Worm (Caenorhabditis elegans) whole organism, young adult: ENCODE results near the gene klp-3.
A peak's percentile ranks its signal among the peaks of the same experiment; 100 is the strongest.

Experiments used
- B0336.3 ChIP-seq: fragments of 200-800 bp; sonication (Bioruptor generic); IDR thresholded peaks from 2 replicates; pipeline ENCODE4 v1.3.6; 2022; ENCODE audit warnings: missing genetic modification characterization, missing compliant biosample characterization
- F37B4.10 ChIP-seq: fragments of 200-800 bp; sonication (Bioruptor generic); IDR thresholded peaks from 2 replicates; pipeline ENCODE4 v1.3.6; 2022; ENCODE audit warnings: missing genetic modification characterization, missing compliant biosample characterization
- F39B2.1 ChIP-seq: fragments of 200-800 bp; sonication (Bioruptor generic); IDR thresholded peaks from 2 replicates; pipeline ENCODE4 v1.3.6; 2022; ENCODE audit warnings: missing genetic modification reagents, missing genetic modification characterization, missing compliant biosample characterization
- F55B11.4 ChIP-seq: sonication (generic microtip); optimal IDR thresholded peaks from 2 replicates; lab custom pipeline; 2016; ENCODE audit warnings: missing compliant biosample characterization, missing genetic modification characterization, borderline replicate concordance; ENCODE audit not compliant: insufficient read depth
- F57C9.4 ChIP-seq: sonication (generic microtip); optimal IDR thresholded peaks from 2 replicates; lab custom pipeline; 2017; ENCODE audit warnings: mild to moderate bottlenecking, missing genetic modification characterization, missing compliant biosample characterization
- K12H6.12 ChIP-seq: fragments of 200-800 bp; sonication (Bioruptor generic); optimal IDR thresholded peaks from 2 replicates; lab custom pipeline; 2018; ENCODE audit warnings: mild to moderate bottlenecking, missing genetic modification characterization, missing compliant biosample characterization
- Y53G8AR.9 ChIP-seq: fragments of 200-800 bp; sonication (Bioruptor generic); conservative IDR thresholded peaks from 2 replicates; pipeline ENCODE4 v1.3.6; 2022; ENCODE audit warnings: missing genetic modification reagents, missing genetic modification characterization, missing compliant biosample characterization
- Y56A3A.18 ChIP-seq: fragments of 200-800 bp; sonication (Bioruptor generic); IDR thresholded peaks from 2 replicates; pipeline ENCODE4 v1.3.6; 2022; ENCODE audit warnings: missing genetic modification reagents, missing genetic modification characterization, missing compliant biosample characterization
- Y79H2A.3 ChIP-seq: fragments of 200-800 bp; sonication (Bioruptor generic); conservative IDR thresholded peaks from 2 replicates; pipeline ENCODE4 v1.3.6; 2022; ENCODE audit warnings: missing genetic modification reagents, missing genetic modification characterization, missing compliant biosample characterization
- ZK185.1 ChIP-seq: sonication (generic microtip); optimal IDR thresholded peaks from 2 replicates; lab custom pipeline; 2016; ENCODE audit warnings: mild to moderate bottlenecking, missing genetic modification characterization, missing compliant biosample characterization; ENCODE audit not compliant: poor library complexity, severe bottlenecking
- akir-1 ChIP-seq: fragments of 200-800 bp; sonication (Bioruptor generic); optimal IDR thresholded peaks from 2 replicates; lab custom pipeline; 2018; ENCODE audit warnings: mild to moderate bottlenecking, missing genetic modification characterization, moderate library complexity, missing compliant biosample characterization
- attf-3 ChIP-seq: fragments of 200-800 bp; sonication (Bioruptor generic); conservative IDR thresholded peaks from 2 replicates; pipeline ENCODE4 v1.3.6; 2022; ENCODE audit warnings: missing genetic modification reagents, missing genetic modification characterization, missing compliant biosample characterization
- attf-5 ChIP-seq: fragments of 200-800 bp; sonication (Bioruptor generic); optimal IDR thresholded peaks from 2 replicates; lab custom pipeline; 2018; ENCODE audit warnings: mild to moderate bottlenecking, missing genetic modification characterization, missing compliant biosample characterization
- bed-1 ChIP-seq: fragments of 200-800 bp; sonication (Bioruptor generic); IDR thresholded peaks from 2 replicates; pipeline ENCODE4 v1.3.6; 2022; ENCODE audit warnings: missing genetic modification reagents, missing genetic modification characterization, missing compliant biosample characterization
- cebp-1 ChIP-seq, 2 experiments: fragments of 200-800 bp in 1 of 2; sonication (Bioruptor generic) in 1 of 2; sonication (generic microtip) in 1 of 2; IDR thresholded peaks in 1 of 2; optimal IDR thresholded peaks in 1 of 2; 2 replicates each; pipeline versions ENCODE4 v1.3.6 to Lab custom; 2017 to 2022; ENCODE audit warnings: missing compliant biosample characterization in 2 of 2, missing genetic modification characterization in 2 of 2, mild to moderate bottlenecking in 1 of 2, missing genetic modification reagents in 1 of 2, moderate library complexity in 1 of 2
- ceh-100 ChIP-seq: fragments of 200-800 bp; sonication (Bioruptor generic); IDR thresholded peaks from 2 replicates; pipeline ENCODE4 v1.3.6; 2022; ENCODE audit warnings: missing genetic modification reagents, missing genetic modification characterization, missing compliant biosample characterization
- ceh-27 ChIP-seq: fragments of 200-800 bp; sonication (Bioruptor generic); optimal IDR thresholded peaks from 2 replicates; lab custom pipeline; 2018; ENCODE audit warnings: mild to moderate bottlenecking, missing genetic modification characterization, moderate library complexity, missing compliant biosample characterization
- ceh-40 ChIP-seq: fragments of 200-800 bp; sonication (Bioruptor generic); IDR thresholded peaks from 2 replicates; pipeline ENCODE4 v1.3.6; 2022; ENCODE audit warnings: missing genetic modification characterization, missing compliant biosample characterization
- ceh-58 ChIP-seq: fragments of 200-800 bp; sonication (Bioruptor generic); IDR thresholded peaks from 2 replicates; pipeline ENCODE4 v1.3.6; 2022; ENCODE audit warnings: missing genetic modification characterization, missing compliant biosample characterization
- dox-1 ChIP-seq: fragments of 200-800 bp; sonication (Bioruptor generic); IDR thresholded peaks from 2 replicates; pipeline ENCODE4 v1.3.6; 2022; ENCODE audit warnings: missing genetic modification reagents, missing genetic modification characterization, missing compliant biosample characterization
- efl-1 ChIP-seq: fragments of 150-350 bp; optimal IDR thresholded peaks from 2 replicates; lab custom pipeline; 2014; ENCODE audit warnings: missing biosample characterization, missing genetic modification reagents, missing genetic modification characterization
- egl-18 ChIP-seq: fragments of 200-800 bp; sonication (Bioruptor generic); IDR thresholded peaks from 2 replicates; pipeline ENCODE4 v1.3.6; 2022; ENCODE audit warnings: missing genetic modification reagents, missing genetic modification characterization, missing compliant biosample characterization
- ets-4 ChIP-seq: fragments of 200-800 bp; sonication (Bioruptor generic); optimal IDR thresholded peaks from 2 replicates; lab custom pipeline; 2018; ENCODE audit warnings: mild to moderate bottlenecking, missing genetic modification characterization, missing compliant biosample characterization
- hsf-1 ChIP-seq: fragments of 200-800 bp; sonication (Bioruptor generic); IDR thresholded peaks from 2 replicates; pipeline ENCODE4 v1.3.6; 2022; ENCODE audit warnings: missing genetic modification reagents, missing genetic modification characterization, missing compliant biosample characterization
- lin-54 ChIP-seq: fragments of 200-800 bp; sonication (Bioruptor generic); optimal IDR thresholded peaks from 2 replicates; lab custom pipeline; 2018; ENCODE audit warnings: mild to moderate bottlenecking, missing genetic modification characterization, missing compliant biosample characterization
- lir-1 ChIP-seq: fragments of 200-800 bp; sonication (Bioruptor generic); conservative IDR thresholded peaks from 2 replicates; pipeline ENCODE4 v1.3.6; 2022; ENCODE audit warnings: missing genetic modification reagents, missing genetic modification characterization, missing compliant biosample characterization
- madf-6 ChIP-seq: fragments of 200-800 bp; sonication (Bioruptor generic); IDR thresholded peaks from 2 replicates; pipeline ENCODE4 v1.3.6; 2022; ENCODE audit warnings: missing genetic modification reagents, missing genetic modification characterization, missing compliant biosample characterization
- mel-28 ChIP-seq: sonication (generic microtip); optimal IDR thresholded peaks from 2 replicates; lab custom pipeline; 2016; ENCODE audit warnings: borderline replicate concordance, mild to moderate bottlenecking, missing genetic modification characterization, missing compliant biosample characterization
- mes-4 ChIP-seq: sonication (generic microtip); optimal IDR thresholded peaks from 2 replicates; lab custom pipeline; 2016; ENCODE audit warnings: missing genotype, missing genetic modification characterization, missing compliant biosample characterization
- mxl-1 ChIP-seq: sonication (generic microtip); optimal IDR thresholded peaks from 2 replicates; lab custom pipeline; 2016; ENCODE audit warnings: missing genetic modification characterization, missing compliant biosample characterization
- nhr-120 ChIP-seq: fragments of 200-800 bp; sonication (Bioruptor generic); IDR thresholded peaks from 2 replicates; pipeline ENCODE4 v1.3.6; 2022; ENCODE audit warnings: missing genetic modification characterization, missing compliant biosample characterization
- sdz-38 ChIP-seq: sonication (generic microtip); optimal IDR thresholded peaks from 2 replicates; lab custom pipeline; 2016; ENCODE audit warnings: missing genotype, missing genetic modification characterization, missing compliant biosample characterization
- sea-2 ChIP-seq: fragments of 200-800 bp; sonication (Bioruptor generic); IDR thresholded peaks from 2 replicates; pipeline ENCODE4 v1.3.6; 2022; ENCODE audit warnings: missing genetic modification characterization, missing compliant biosample characterization
- snpc-1.1 ChIP-seq: sonication (generic microtip); optimal IDR thresholded peaks from 2 replicates; lab custom pipeline; 2017; ENCODE audit warnings: missing genetic modification characterization, mild to moderate bottlenecking, missing compliant biosample characterization, antibody characterized with exemption, moderate library complexity, missing genotype, missing genetic modification reagents; ENCODE audit not compliant: insufficient read depth
- snpc-3.4 ChIP-seq: sonication (generic microtip); optimal IDR thresholded peaks from 2 replicates; lab custom pipeline; 2017; ENCODE audit warnings: missing genetic modification characterization, mild to moderate bottlenecking, missing compliant biosample characterization, antibody characterized with exemption, moderate library complexity, missing genotype, missing genetic modification reagents
- snpc-4 ChIP-seq, 5 experiments: fragments of 150-350 bp in 1 of 5; sonication (generic microtip) in 4 of 5; optimal IDR thresholded peaks; 2 replicates each; lab custom pipeline; 2014 to 2018; ENCODE audit warnings: missing genetic modification characterization in 5 of 5, missing biosample characterization in 3 of 5, antibody characterized with exemption in 2 of 5, mild to moderate bottlenecking in 2 of 5, missing compliant biosample characterization in 2 of 5, missing genotype in 2 of 5, moderate library complexity in 2 of 5, missing genetic modification reagents in 1 of 5
- sptf-2 ChIP-seq: fragments of 200-800 bp; sonication (Bioruptor generic); optimal IDR thresholded peaks from 2 replicates; lab custom pipeline; 2018; ENCODE audit warnings: mild to moderate bottlenecking, missing genetic modification characterization, missing compliant biosample characterization
- ztf-25 ChIP-seq: fragments of 200-800 bp; sonication (Bioruptor generic); IDR thresholded peaks from 2 replicates; pipeline ENCODE4 v1.3.6; 2022; ENCODE audit warnings: missing genetic modification reagents, missing genetic modification characterization, missing compliant biosample characterization

Gene klp-3

DNA sequence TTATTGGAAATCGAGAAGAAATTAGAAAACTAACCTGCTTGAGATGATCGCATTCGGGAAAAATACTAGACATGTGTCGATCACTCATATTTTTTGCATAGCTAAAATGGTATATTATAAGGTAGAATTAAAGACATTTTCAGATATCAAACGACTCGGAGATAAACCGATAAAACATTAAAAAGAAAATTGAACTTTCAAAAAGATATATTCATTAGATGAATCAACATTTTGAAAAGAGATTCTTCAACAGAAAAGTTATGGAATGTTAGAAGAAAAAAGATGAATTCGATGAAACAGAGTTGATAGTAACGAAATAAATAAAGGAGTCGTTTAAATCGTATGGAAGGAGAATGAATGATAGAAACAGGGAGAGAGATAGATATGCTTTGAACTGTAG is 13.5 kb downstream of the klp-3 start, which contains the start of gene mdmh-35:
Gene mdmh-35 (minus strand): TSS at position 101 of the 400 bp plus-strand sequence.
- no peak for TF ChIP-seq akir-1
- TF ChIP-seq K12H6.12 (tag; lab: Kevin White, UChicago) = no peak
- no peak for TF ChIP-seq bed-1 (GFP tag; lab: Robert Waterston, UW)
- no peak for TF ChIP-seq cebp-1 (GFP tag; IDR thresholded peaks at IDR 0.05; lab: Robert Waterston, UW)
- TF ChIP-seq cebp-1 (tag; optimal IDR thresholded peaks at IDR 0.05; lab: Kevin White, UChicago) = no peak
- TF ChIP-seq ZK185.1 (tag; lab: Kevin White, UChicago) = no peak

DNA sequence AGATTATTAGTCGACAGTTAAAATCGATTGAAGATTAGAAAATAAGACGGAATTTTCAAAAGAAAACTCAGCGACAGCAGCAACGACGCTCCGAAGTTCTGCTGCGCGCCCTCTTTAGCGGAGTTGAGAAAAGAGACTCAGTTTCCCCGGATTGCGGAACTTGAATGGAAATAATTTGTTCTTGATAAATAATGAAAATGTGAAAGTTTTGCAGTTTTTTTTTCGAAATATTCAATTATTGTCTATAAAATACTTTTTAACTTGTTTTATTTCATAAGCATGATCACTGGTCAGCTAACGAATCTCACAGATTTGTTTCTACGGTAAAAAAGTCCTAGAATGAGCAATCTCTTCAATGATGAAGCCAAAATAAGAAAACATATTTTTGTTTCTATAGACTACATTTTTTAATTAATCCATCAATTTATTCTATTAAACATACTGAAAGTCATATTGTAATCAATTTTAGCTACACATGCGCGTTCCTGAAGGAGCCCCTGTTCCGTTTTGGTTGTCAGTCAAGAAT is 15.4 kb downstream of the klp-3 start, which contains the start of the genes cec-3 and T09A5.15:
Gene cec-3 (minus strand): TSS at position 116 of the 526 bp plus-strand sequence.
Gene T09A5.15 (plus strand): TSS at position 476 of the 526 bp plus-strand sequence.
- TF ChIP-seq ets-4 (GFP tag; lab: Kevin White, UChicago) (no peak), ceh-40 (no peak), sea-2 (GFP tag; lab: Robert Waterston, UW) (no peak), ztf-25 (GFP tag; lab: Robert Waterston, UW) (no peak), sdz-38 (tag; lab: Kevin White, UChicago) (no peak), madf-6 (no peak), Y79H2A.3 (GFP tag; lab: Robert Waterston, UW) (no peak), K12H6.12 (tag; lab: Kevin White, UChicago) (peak; percentile 28), F39B2.1 (GFP tag; lab: Robert Waterston, UW) (no peak), ceh-58 (GFP tag; lab: Robert Waterston, UW) (no peak), mel-28 (tag; lab: Kevin White, UChicago) (no peak), F55B11.4 (tag; lab: Kevin White, UChicago) (no peak), hsf-1 (no peak), sptf-2 (GFP tag; lab: Kevin White, UChicago) (no peak), snpc-3.4 (tag; lab: Kevin White, UChicago) (no peak), lin-54 (GFP tag; lab: Kevin White, UChicago) (no peak), F57C9.4 (tag; lab: Kevin White, UChicago) (no peak), mxl-1 (tag; lab: Kevin White, UChicago) (no peak), dox-1 (GFP tag; lab: Robert Waterston, UW) (no peak), attf-3 (GFP tag; lab: Robert Waterston, UW) (peak; percentile 97), snpc-1.1 (tag; lab: Kevin White, UChicago) (no peak), Y53G8AR.9 (GFP tag; lab: Robert Waterston, UW) (no peak), snpc-4 (GFP tag; optimal IDR thresholded peaks at IDR 0.05; lab: Kevin White, UChicago) (no peak), snpc-4 (tag; optimal IDR thresholded peaks at IDR 0.05; lab: Kevin White, UChicago) (no peak), Y56A3A.18 (GFP tag; lab: Robert Waterston, UW) (no peak), nhr-120 (no peak), mes-4 (no peak), ceh-100 (GFP tag; lab: Robert Waterston, UW) (peak; percentile 78), attf-5 (GFP tag; lab: Kevin White, UChicago) (peak; percentile 1), F37B4.10 (GFP tag; lab: Robert Waterston, UW) (no peak), efl-1 (GFP tag; lab: Kevin White, UChicago) (no peak), ceh-27 (GFP tag; lab: Kevin White, UChicago) (no peak), lir-1 (no peak), B0336.3 (GFP tag; lab: Robert Waterston, UW) (no peak), egl-18 (no peak)
- TF ChIP-seq, all 124 proteins: peak for 4
